Worm (Caenorhabditis elegans) whole organism, L1 larva: ENCODE results near the gene srx-54.

Experiments used
- ama-1 ChIP-seq: fragments of 150-350 bp; optimal IDR thresholded peaks from 2 replicates; lab custom pipeline; 2014
- dpl-1 ChIP-seq, 3 experiments: fragments of 150-350 bp in 2 of 3; sonication (generic microtip) in 1 of 3; optimal IDR thresholded peaks; 2 replicates each; lab custom pipeline; 2014 to 2017; ENCODE audit warnings: missing biosample characterization in 3 of 3, missing genetic modification characterization in 3 of 3, missing genetic modification reagents in 3 of 3
- egl-27 ChIP-seq, 2 experiments: fragments of 150-350 bp in 1 of 2; sonication (generic microtip); optimal IDR thresholded peaks; 3 replicates each; lab custom pipeline; 2017 to 2018; ENCODE audit warnings: missing biosample characterization in 2 of 2, missing genetic modification characterization in 2 of 2, missing genetic modification reagents in 2 of 2
- fkh-10 ChIP-seq: sonication (generic microtip); optimal IDR thresholded peaks from 2 replicates; lab custom pipeline; 2017; ENCODE audit warnings: missing biosample characterization, missing genetic modification reagents, missing genetic modification characterization
- hlh-4 ChIP-seq: sonication (generic microtip); optimal IDR thresholded peaks from 2 replicates; lab custom pipeline; 2016; ENCODE audit warnings: mild to moderate bottlenecking, missing genetic modification characterization, missing compliant biosample characterization
- hpl-2 ChIP-seq: fragments of 150-350 bp; optimal IDR thresholded peaks from 2 replicates; lab custom pipeline; 2014; ENCODE audit warnings: missing biosample characterization, missing genetic modification reagents, missing genetic modification characterization
- jun-1 ChIP-seq: fragments of 150-350 bp; optimal IDR thresholded peaks from 2 replicates; lab custom pipeline; 2014; ENCODE audit warnings: missing biosample characterization, missing genetic modification reagents, missing genetic modification characterization
- lin-39 ChIP-seq: fragments of 150-350 bp; optimal IDR thresholded peaks from 2 replicates; lab custom pipeline; 2014; ENCODE audit warnings: missing biosample characterization, missing genetic modification reagents, missing genetic modification characterization
- lsy-2 ChIP-seq, 2 experiments: fragments of 150-350 bp; optimal IDR thresholded peaks; 2 replicates each; lab custom pipeline; 2014; ENCODE audit warnings: missing biosample characterization in 2 of 2, missing genetic modification characterization in 2 of 2
- nhr-237 ChIP-seq: fragments of 150-350 bp; optimal IDR thresholded peaks from 2 replicates; lab custom pipeline; 2014; ENCODE audit warnings: missing biosample characterization, missing genetic modification characterization
- skn-1 ChIP-seq: fragments of 150-350 bp; optimal IDR thresholded peaks from 2 replicates; lab custom pipeline; 2014; ENCODE audit warnings: missing biosample characterization, missing genetic modification characterization
- snpc-4 ChIP-seq: fragments of 150-350 bp; optimal IDR thresholded peaks from 2 replicates; lab custom pipeline; 2014; ENCODE audit warnings: missing biosample characterization, missing genetic modification characterization

ce11 chrV:16991734-16992133, 16.7 kb downstream of the srx-54 start, which contains the start of gene srz-95:
- no peak for TF ChIP-seq jun-1 (tag; lab: Kevin White, UChicago)
- TF ChIP-seq nhr-237 (tag; lab: Kevin White, UChicago): no peak
- no peak for TF ChIP-seq dpl-1 (GFP tag; optimal IDR thresholded peaks at IDR 0.05; lab: Kevin White, UChicago)
- no peak for TF ChIP-seq skn-1 (tag; lab: Kevin White, UChicago)
- no peak for TF ChIP-seq hpl-2 (GFP tag; lab: Kevin White, UChicago)
- no peak for TF ChIP-seq lin-39
- TF ChIP-seq ama-1: no peak
- no peak for TF ChIP-seq egl-27 (tag; optimal IDR thresholded peaks at IDR 0.05; lab: Kevin White, UChicago)
- TF ChIP-seq snpc-4 (tag; lab: Kevin White, UChicago): no peak
- TF ChIP-seq fkh-10: no peak
- TF ChIP-seq lsy-2 (tag; optimal IDR thresholded peaks at IDR 0.05; lab: Kevin White, UChicago): no peak
- no peak for TF ChIP-seq hlh-4
